Fruit fly (Drosophila melanogaster) whole organism, embryonic: Measurements from ENCODE around the gene Dscam2.
A peak's percentile ranks its signal among the peaks of the same experiment; 100 is the strongest.

ENCODE experiments used
- Ada2b ChIP-seq: fragments of 200-800 bp; sonication (Bioruptor generic); IDR thresholded peaks from 2 replicates; pipeline ENCODE4 v1.3.6; 2022; ENCODE audit warnings: missing biosample characterization, missing genetic modification characterization
- Adf1 ChIP-seq: fragments of 200-800 bp; sonication (Bioruptor generic); IDR thresholded peaks from 2 replicates; pipeline ENCODE4 v1.3.6; 2022; ENCODE audit warnings: missing biosample characterization, missing genetic modification characterization
- Atf3 ChIP-seq: fragments of 200-800 bp; sonication (Bioruptor generic); optimal IDR thresholded peaks from 3 replicates; lab custom pipeline; 2016; ENCODE audit warnings: missing biosample characterization, missing genetic modification characterization
- CG10979 ChIP-seq: fragments of 200-800 bp; sonication (Bioruptor generic); optimal IDR thresholded peaks from 2 replicates; lab custom pipeline; 2018; ENCODE audit warnings: missing biosample characterization, mild to moderate bottlenecking, missing genetic modification characterization, moderate library complexity
- CG12391 ChIP-seq: fragments of 200-800 bp; sonication (Bioruptor generic); optimal IDR thresholded peaks from 3 replicates; lab custom pipeline; 2018; ENCODE audit warnings: missing biosample characterization, mild to moderate bottlenecking, missing genetic modification characterization, moderate library complexity
- CG12659 ChIP-seq: fragments of 200-800 bp; sonication (Bioruptor generic); optimal IDR thresholded peaks from 3 replicates; lab custom pipeline; 2017; ENCODE audit warnings: mild to moderate bottlenecking, missing biosample characterization, missing genetic modification reagents, missing genetic modification characterization
- CG13296 ChIP-seq: fragments of 200-800 bp; sonication (Bioruptor generic); optimal IDR thresholded peaks from 3 replicates; lab custom pipeline; 2018; ENCODE audit warnings: missing biosample characterization, mild to moderate bottlenecking, missing genetic modification characterization
- CG13424 ChIP-seq: fragments of 200-800 bp; sonication (Bioruptor generic); optimal IDR thresholded peaks from 2 replicates; lab custom pipeline; 2019; ENCODE audit warnings: missing biosample characterization, mild to moderate bottlenecking, missing genetic modification characterization, moderate library complexity
- CG14710 ChIP-seq: fragments of 200-800 bp; sonication (Bioruptor generic); optimal IDR thresholded peaks from 3 replicates; lab custom pipeline; 2019; ENCODE audit warnings: missing biosample characterization, mild to moderate bottlenecking, missing genetic modification characterization, moderate library complexity
- CG15696 ChIP-seq: fragments of 200-800 bp; sonication (Bioruptor generic); optimal IDR thresholded peaks from 2 replicates; lab custom pipeline; 2019; ENCODE audit warnings: missing biosample characterization, mild to moderate bottlenecking, missing genetic modification characterization, moderate library complexity
- CG16815 ChIP-seq: fragments of 200-800 bp; sonication (Bioruptor generic); optimal IDR thresholded peaks from 3 replicates; lab custom pipeline; 2017; ENCODE audit warnings: missing biosample characterization, mild to moderate bottlenecking, missing genetic modification characterization
- CG18011 ChIP-seq: fragments of 200-800 bp; sonication (Bioruptor generic); optimal IDR thresholded peaks from 2 replicates; lab custom pipeline; 2017; ENCODE audit warnings: missing biosample characterization, missing genetic modification characterization, mild to moderate bottlenecking, moderate library complexity, missing genotype
- CG18262 ChIP-seq: fragments of 200-800 bp; optimal IDR thresholded peaks from 3 replicates; lab custom pipeline; 2019; ENCODE audit warnings: missing biosample characterization, mild to moderate bottlenecking, missing genetic modification characterization, moderate library complexity
- CG2120 ChIP-seq: fragments of 200-800 bp; sonication (Bioruptor generic); optimal IDR thresholded peaks from 3 replicates; lab custom pipeline; 2016; ENCODE audit warnings: missing biosample characterization, missing genetic modification characterization
- CG2678 ChIP-seq: fragments of 200-800 bp; sonication (Bioruptor generic); optimal IDR thresholded peaks from 3 replicates; lab custom pipeline; 2019; ENCODE audit warnings: missing biosample characterization, mild to moderate bottlenecking, missing genetic modification characterization, moderate library complexity
- CG2712 ChIP-seq: fragments of 200-800 bp; optimal IDR thresholded peaks from 3 replicates; lab custom pipeline; 2019; ENCODE audit warnings: missing biosample characterization, mild to moderate bottlenecking, missing genetic modification characterization, moderate library complexity
- CG30403 ChIP-seq: fragments of 200-800 bp; sonication (Bioruptor generic); optimal IDR thresholded peaks from 3 replicates; lab custom pipeline; 2016; ENCODE audit warnings: missing biosample characterization, missing genetic modification characterization
- CG3281 ChIP-seq: fragments of 200-800 bp; sonication (Bioruptor generic); optimal IDR thresholded peaks from 3 replicates; lab custom pipeline; 2017; ENCODE audit warnings: missing biosample characterization, mild to moderate bottlenecking, missing genetic modification characterization
- CG4820 ChIP-seq: fragments of 200-800 bp; sonication (Bioruptor generic); optimal IDR thresholded peaks from 3 replicates; lab custom pipeline; 2016; ENCODE audit warnings: missing biosample characterization, missing genetic modification characterization
- CG6654 ChIP-seq: fragments of 200-800 bp; sonication (Bioruptor generic); optimal IDR thresholded peaks from 2 replicates; lab custom pipeline; 2017; ENCODE audit warnings: missing biosample characterization, mild to moderate bottlenecking, missing genetic modification characterization
- CG6813 ChIP-seq: fragments of 200-800 bp; sonication (Bioruptor generic); optimal IDR thresholded peaks from 2 replicates; lab custom pipeline; 2017; ENCODE audit warnings: missing biosample characterization, missing genetic modification characterization, mild to moderate bottlenecking, moderate library complexity, missing genetic modification reagents
- CG7786 ChIP-seq: fragments of 200-800 bp; sonication (Bioruptor generic); optimal IDR thresholded peaks from 2 replicates; lab custom pipeline; 2016; ENCODE audit warnings: missing biosample characterization, missing genetic modification characterization
- CG7839 ChIP-seq: fragments of 200-800 bp; sonication (Bioruptor generic); optimal IDR thresholded peaks from 3 replicates; lab custom pipeline; 2018; ENCODE audit warnings: missing biosample characterization, mild to moderate bottlenecking, missing genetic modification characterization, moderate library complexity
- CG9215 ChIP-seq: fragments of 200-800 bp; sonication (Bioruptor generic); IDR thresholded peaks from 2 replicates; pipeline ENCODE4 v1.3.6; 2022; ENCODE audit warnings: missing biosample characterization, missing genetic modification characterization
- Camta ChIP-seq: fragments of 200-800 bp; sonication (Bioruptor generic); optimal IDR thresholded peaks from 2 replicates; lab custom pipeline; 2016; ENCODE audit warnings: missing biosample characterization, missing genetic modification characterization
- CoRest ChIP-seq: fragments of 200-800 bp; sonication (Bioruptor generic); optimal IDR thresholded peaks from 3 replicates; lab custom pipeline; 2018; ENCODE audit warnings: missing biosample characterization, mild to moderate bottlenecking, missing genetic modification characterization, moderate library complexity
- CrebB ChIP-seq: fragments of 200-800 bp; sonication (Bioruptor generic); optimal IDR thresholded peaks from 3 replicates; lab custom pipeline; 2018; ENCODE audit warnings: missing biosample characterization, mild to moderate bottlenecking, missing genetic modification characterization
- Dad ChIP-seq: fragments of 200-800 bp; sonication (Bioruptor generic); optimal IDR thresholded peaks from 3 replicates; lab custom pipeline; 2016; ENCODE audit warnings: missing biosample characterization, missing genetic modification characterization
- Ets97D ChIP-seq: fragments of 200-800 bp; sonication (Bioruptor generic); optimal IDR thresholded peaks from 3 replicates; lab custom pipeline; 2016; ENCODE audit warnings: missing biosample characterization, missing genetic modification characterization
- Fer1 ChIP-seq: fragments of 200-800 bp; sonication (Bioruptor generic); optimal IDR thresholded peaks from 2 replicates; lab custom pipeline; 2017; ENCODE audit warnings: missing biosample characterization, mild to moderate bottlenecking, missing genetic modification characterization
- Hr51 ChIP-seq, 2 experiments: fragments of 200-800 bp; sonication (Bioruptor generic); optimal IDR thresholded peaks; 2 replicates in 1 of 2; 3 replicates in 1 of 2; lab custom pipeline; 2016 to 2018; ENCODE audit warnings: missing biosample characterization in 2 of 2, missing genetic modification characterization in 2 of 2, mild to moderate bottlenecking in 1 of 2, moderate library complexity in 1 of 2
- Six4 ChIP-seq: fragments of 200-800 bp; sonication (Bioruptor generic); optimal IDR thresholded peaks from 2 replicates; lab custom pipeline; 2016; ENCODE audit warnings: missing biosample characterization, missing genetic modification characterization
- Spps ChIP-seq: fragments of 200-800 bp; sonication (Bioruptor generic); optimal IDR thresholded peaks from 2 replicates; lab custom pipeline; 2018; ENCODE audit warnings: missing biosample characterization, mild to moderate bottlenecking, missing genetic modification characterization
- Xrp1 ChIP-seq: fragments of 200-800 bp; sonication (Bioruptor generic); IDR thresholded peaks from 2 replicates; pipeline ENCODE4 v1.3.6; 2022; ENCODE audit warnings: missing biosample characterization, missing genetic modification characterization
- ac ChIP-seq: fragments of 200-800 bp; sonication (Bioruptor generic); optimal IDR thresholded peaks from 3 replicates; lab custom pipeline; 2017; ENCODE audit warnings: missing biosample characterization, mild to moderate bottlenecking, missing genetic modification characterization
- bsh ChIP-seq, 2 experiments: fragments of 200-800 bp; sonication (Bioruptor generic); optimal IDR thresholded peaks; 2 replicates each; lab custom pipeline; 2017 to 2018; ENCODE audit warnings: mild to moderate bottlenecking in 2 of 2, missing biosample characterization in 2 of 2, missing genetic modification characterization in 2 of 2, moderate library complexity in 1 of 2
- btn ChIP-seq: fragments of 200-800 bp; sonication (Bioruptor generic); optimal IDR thresholded peaks from 2 replicates; lab custom pipeline; 2016; ENCODE audit warnings: missing biosample characterization, missing genetic modification characterization
- chn ChIP-seq: fragments of 200-800 bp; sonication (Bioruptor generic); optimal IDR thresholded peaks from 2 replicates; lab custom pipeline; 2016; ENCODE audit warnings: missing biosample characterization, missing genetic modification characterization
- crp ChIP-seq, 2 experiments: fragments of 200-800 bp; sonication (Bioruptor generic); optimal IDR thresholded peaks; 2 replicates in 1 of 2; 3 replicates in 1 of 2; lab custom pipeline; 2017; ENCODE audit warnings: missing biosample characterization in 2 of 2, missing genetic modification characterization in 2 of 2, mild to moderate bottlenecking in 1 of 2, moderate library complexity in 1 of 2
- dmrt99B ChIP-seq: fragments of 200-800 bp; sonication (Bioruptor generic); optimal IDR thresholded peaks from 2 replicates; lab custom pipeline; 2018; ENCODE audit warnings: missing biosample characterization, mild to moderate bottlenecking, missing genetic modification characterization, moderate library complexity
- eyg ChIP-seq: fragments of 200-800 bp; sonication (Bioruptor generic); optimal IDR thresholded peaks from 3 replicates; lab custom pipeline; 2016; ENCODE audit warnings: missing biosample characterization, missing genetic modification characterization
- fd96Cb ChIP-seq: fragments of 200-800 bp; sonication (Bioruptor generic); optimal IDR thresholded peaks from 2 replicates; lab custom pipeline; 2018; ENCODE audit warnings: missing biosample characterization, mild to moderate bottlenecking, missing genetic modification characterization, moderate library complexity
- klu ChIP-seq: fragments of 200-800 bp; sonication (Bioruptor generic); IDR thresholded peaks from 2 replicates; pipeline ENCODE4 v1.3.6; 2022; ENCODE audit warnings: missing biosample characterization, missing genetic modification characterization
- lab ChIP-seq: fragments of 200-800 bp; sonication (Bioruptor generic); optimal IDR thresholded peaks from 3 replicates; lab custom pipeline; 2017; ENCODE audit warnings: missing biosample characterization, missing genetic modification characterization, mild to moderate bottlenecking, moderate library complexity, missing genetic modification reagents
- pan ChIP-seq, 4 experiments: fragments of >200 bp in 3 of 4; fragments of 200-800 bp in 1 of 4; sonication (Bioruptor generic) in 1 of 4; optimal IDR thresholded peaks in 3 of 4; IDR thresholded peaks in 1 of 4; 2 replicates each; pipeline versions ENCODE4 v1.3.6 to Lab custom; 2017 to 2022; ENCODE audit warnings: missing biosample characterization in 2 of 4, missing genetic modification characterization in 2 of 4, mixed read lengths in 1 of 4
- ranshi ChIP-seq: fragments of 200-800 bp; sonication (Bioruptor generic); IDR thresholded peaks from 2 replicates; pipeline ENCODE4 v1.3.6; 2022; ENCODE audit warnings: missing biosample characterization, missing genetic modification characterization
- rib ChIP-seq: fragments of 200-800 bp; sonication (Bioruptor generic); IDR thresholded peaks from 2 replicates; pipeline ENCODE4 v1.3.6; 2022; ENCODE audit warnings: missing biosample characterization, missing genetic modification characterization
- sisA ChIP-seq: fragments of 200-800 bp; sonication (Bioruptor generic); IDR thresholded peaks from 2 replicates; pipeline ENCODE4 v1.3.6; 2022; ENCODE audit warnings: missing biosample characterization, missing genetic modification characterization
- tap ChIP-seq: fragments of 200-800 bp; optimal IDR thresholded peaks from 3 replicates; lab custom pipeline; 2019; ENCODE audit warnings: missing biosample characterization, mild to moderate bottlenecking, missing genetic modification characterization, moderate library complexity
- yki ChIP-seq: fragments of >200 bp; optimal IDR thresholded peaks from 3 replicates; lab custom pipeline; 2018

Gene Dscam2

DNA sequence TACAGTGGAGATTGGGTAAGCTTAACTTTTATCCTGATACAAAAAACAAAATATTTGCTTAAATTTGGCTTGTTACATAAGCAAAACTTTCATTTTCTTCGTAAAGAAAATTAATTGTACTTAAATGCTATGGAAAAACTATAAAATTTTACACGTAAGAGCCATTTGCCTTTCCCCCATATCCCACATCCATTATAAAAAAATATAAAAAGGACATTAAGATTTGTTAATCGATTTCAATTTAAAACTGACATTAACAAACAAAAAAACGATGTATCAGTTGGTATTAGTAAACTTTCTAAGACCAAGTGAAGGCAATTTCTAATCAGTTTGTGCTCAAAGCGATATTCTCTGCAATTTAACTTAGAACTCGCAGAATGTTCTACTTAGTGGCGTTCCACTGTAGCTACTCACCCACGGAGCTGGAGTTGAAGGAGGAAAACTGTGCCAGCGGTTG, 34.2 kb downstream of the Dscam2 start (continued):
- TF ChIP-seq sisA (GFP tag; lab: Robert Waterston, UW) (0 out of 2 replicates have a peak, but pooled peaks have one; percentile 4), dmrt99B (peak; percentile 44), Dad (GFP tag; lab: Kevin White, UChicago) (no peak), CG6813 (GFP tag; lab: Kevin White, UChicago) (peak; percentile 23), CG9215 (no peak), CG13424 (tag; lab: Kevin White, UChicago) (peak; percentile 31), CG16815 (peak; percentile 13), CG6654 (peak; percentile 7), klu (GFP tag; lab: Robert Waterston, UW) (no peak), CG12659 (GFP tag; lab: Kevin White, UChicago) (peak; percentile 5), CoRest (tag; lab: Kevin White, UChicago) (peak; percentile 49), yki (no peak), Camta (GFP tag; lab: Kevin White, UChicago) (no peak), lab (GFP tag; lab: Kevin White, UChicago) (peak; percentile 33), CG3281 (GFP tag; lab: Kevin White, UChicago) (peak; percentile 25), CG2678 (tag; lab: Kevin White, UChicago) (peak; percentile 49), eyg (GFP tag; lab: Kevin White, UChicago) (no peak), CG15696 (tag; lab: Kevin White, UChicago) (peak; percentile 10), Ets97D (GFP tag; lab: Kevin White, UChicago) (no peak), Spps (tag; lab: Kevin White, UChicago) (no peak), crp (GFP tag; optimal IDR thresholded peaks at IDR 0.05; lab: Kevin White, UChicago) (no peak), CG18262 (tag; lab: Kevin White, UChicago) (peak; percentile 69), Ada2b (GFP tag; lab: Robert Waterston, UW) (no peak), CG12391 (tag; lab: Kevin White, UChicago) (peak; percentile 33), CrebB (no peak), Hr51 (GFP tag; optimal IDR thresholded peaks at IDR 0.05; lab: Kevin White, UChicago) (peak in 1 of 2 experiments; percentile 48), CG10979 (tag; lab: Kevin White, UChicago) (peak; percentile 29), bsh (GFP tag; optimal IDR thresholded peaks at IDR 0.05; lab: Kevin White, UChicago) (peak; percentile 11 to 37), fd96Cb (tag; lab: Kevin White, UChicago) (peak; percentile 12), CG13296 (GFP tag; lab: Kevin White, UChicago) (no peak), tap (tag; lab: Kevin White, UChicago) (no peak), Six4 (GFP tag; lab: Kevin White, UChicago) (peak; percentile 11), CG2120 (peak; percentile 38), pan (optimal IDR thresholded peaks at IDR 0.05; lab: Kevin White, UChicago) (no peak), pan (GFP tag; optimal IDR thresholded peaks at IDR 0.05 in 1 of 2, IDR thresholded peaks at IDR 0.05 in 1 of 2) (no peak), CG4820 (GFP tag; lab: Kevin White, UChicago) (peak; percentile 13), Atf3 (GFP tag; lab: Kevin White, UChicago) (no peak), CG18011 (GFP tag; lab: Kevin White, UChicago) (no peak), ac (GFP tag; lab: Kevin White, UChicago) (no peak), btn (no peak), chn (GFP tag; lab: Kevin White, UChicago) (peak; percentile 20), ranshi (GFP tag; lab: Robert Waterston, UW) (no peak), Xrp1 (peak; percentile 20; the same call in 1 of the 2 replicates), Fer1 (GFP tag; lab: Kevin White, UChicago) (peak; percentile 1), CG7839 (tag; lab: Kevin White, UChicago) (peak; percentile 47), Adf1 (GFP tag; lab: Robert Waterston, UW) (no peak), CG2712 (tag; lab: Kevin White, UChicago) (peak; percentile 53), CG14710 (tag; lab: Kevin White, UChicago) (peak; percentile 29), CG30403 (peak; percentile 57), rib (GFP tag; lab: Robert Waterston, UW) (no peak), CG7786 (peak; percentile 6)
